Fruit fly (Drosophila melanogaster): Measurements from ENCODE around the gene CG8032.

DNA sequence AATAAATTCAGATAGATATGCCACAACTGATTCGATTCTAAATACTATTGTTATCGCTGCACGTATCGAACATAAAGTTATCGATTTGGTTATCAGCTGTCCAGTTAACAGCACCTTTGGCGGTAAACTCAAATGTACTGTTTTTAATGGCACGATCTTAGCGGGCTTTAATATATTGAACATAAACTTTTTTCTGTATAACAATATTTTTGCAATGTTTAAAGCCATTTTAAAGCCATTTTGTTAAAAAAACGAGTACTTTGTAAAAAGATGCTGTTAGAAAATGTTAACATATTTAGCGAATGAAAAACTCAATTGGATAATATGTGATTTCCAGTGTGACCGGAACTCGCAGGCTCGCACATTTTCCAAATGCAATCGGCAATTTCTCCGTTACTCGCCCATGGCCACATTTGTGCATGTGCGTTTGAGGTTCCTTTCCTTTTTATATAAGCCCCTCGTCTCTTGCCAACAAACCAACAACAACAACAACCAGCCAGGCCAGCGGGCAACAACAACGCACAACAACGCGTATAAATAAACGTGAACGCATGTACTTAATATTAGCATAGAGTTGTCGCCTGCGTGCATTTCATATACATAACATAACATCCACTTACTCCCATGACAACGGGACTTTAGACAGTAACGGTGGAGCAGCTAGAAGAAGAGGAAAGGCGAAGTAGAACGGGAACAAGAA lies 52.1 kb downstream of the CG8032 start, which contains the start of gene TMEM216:
- TF ChIP-seq h (optimal IDR thresholded peaks at IDR 0.05) (no peak), psq (optimal IDR thresholded peaks at IDR 0.05) (no peak), ttk (optimal IDR thresholded peaks at IDR 0.05) (no peak), Sin3A (optimal IDR thresholded peaks at IDR 0.05) (no peak), insv (optimal IDR thresholded peaks at IDR 0.05) (no peak)
